Worm (Caenorhabditis elegans) whole organism, young adult: ENCODE measurements around the gene T19D12.9.

Experiments used
- B0019.2 ChIP-seq: fragments of 200-800 bp; sonication (Bioruptor generic); conservative IDR thresholded peaks from 2 replicates; pipeline ENCODE4 v1.3.6; 2022; ENCODE audit warnings: missing genetic modification reagents, missing genetic modification characterization, missing compliant biosample characterization
- C06A6.2 ChIP-seq: fragments of 200-800 bp; sonication (Bioruptor generic); conservative IDR thresholded peaks from 2 replicates; pipeline ENCODE4 v1.3.6; 2022; ENCODE audit warnings: missing genetic modification characterization, missing compliant biosample characterization
- C17E4.6 ChIP-seq: fragments of 200-800 bp; sonication (Bioruptor generic); IDR thresholded peaks from 2 replicates; pipeline ENCODE4 v1.3.6; 2022; ENCODE audit warnings: missing genetic modification reagents, missing genetic modification characterization, missing compliant biosample characterization
- F37B4.10 ChIP-seq: fragments of 200-800 bp; sonication (Bioruptor generic); IDR thresholded peaks from 2 replicates; pipeline ENCODE4 v1.3.6; 2022; ENCODE audit warnings: missing genetic modification characterization, missing compliant biosample characterization
- F55B11.4 ChIP-seq: sonication (generic microtip); optimal IDR thresholded peaks from 2 replicates; lab custom pipeline; 2016; ENCODE audit warnings: missing compliant biosample characterization, missing genetic modification characterization, borderline replicate concordance; ENCODE audit not compliant: insufficient read depth
- F57A8.1 ChIP-seq: fragments of 200-800 bp; sonication (Bioruptor generic); optimal IDR thresholded peaks from 2 replicates; lab custom pipeline; 2018; ENCODE audit warnings: mild to moderate bottlenecking, missing genetic modification characterization, moderate library complexity, missing compliant biosample characterization
- K12H6.12 ChIP-seq: fragments of 200-800 bp; sonication (Bioruptor generic); optimal IDR thresholded peaks from 2 replicates; lab custom pipeline; 2018; ENCODE audit warnings: mild to moderate bottlenecking, missing genetic modification characterization, missing compliant biosample characterization
- T07F8.4 ChIP-seq: sonication (generic microtip); optimal IDR thresholded peaks from 2 replicates; lab custom pipeline; 2016; ENCODE audit warnings: mild to moderate bottlenecking, missing genetic modification characterization, moderate library complexity, missing compliant biosample characterization
- Y53G8AR.9 ChIP-seq: fragments of 200-800 bp; sonication (Bioruptor generic); conservative IDR thresholded peaks from 2 replicates; pipeline ENCODE4 v1.3.6; 2022; ENCODE audit warnings: missing genetic modification reagents, missing genetic modification characterization, missing compliant biosample characterization
- Y79H2A.3 ChIP-seq: fragments of 200-800 bp; sonication (Bioruptor generic); conservative IDR thresholded peaks from 2 replicates; pipeline ENCODE4 v1.3.6; 2022; ENCODE audit warnings: missing genetic modification reagents, missing genetic modification characterization, missing compliant biosample characterization
- aptf-2 ChIP-seq: fragments of 200-800 bp; sonication (Bioruptor generic); conservative IDR thresholded peaks from 2 replicates; pipeline ENCODE4 v1.3.6; 2022; ENCODE audit warnings: missing genetic modification reagents, missing genetic modification characterization, missing compliant biosample characterization
- atf-7 ChIP-seq: sonication (generic microtip); optimal IDR thresholded peaks from 2 replicates; lab custom pipeline; 2017; ENCODE audit warnings: mild to moderate bottlenecking, missing genetic modification characterization, missing compliant biosample characterization
- cebp-1 ChIP-seq, 2 experiments: fragments of 200-800 bp in 1 of 2; sonication (Bioruptor generic) in 1 of 2; sonication (generic microtip) in 1 of 2; IDR thresholded peaks in 1 of 2; optimal IDR thresholded peaks in 1 of 2; 2 replicates each; pipeline versions ENCODE4 v1.3.6 to Lab custom; 2017 to 2022; ENCODE audit warnings: missing compliant biosample characterization in 2 of 2, missing genetic modification characterization in 2 of 2, mild to moderate bottlenecking in 1 of 2, missing genetic modification reagents in 1 of 2, moderate library complexity in 1 of 2
- cebp-2 ChIP-seq: fragments of 200-800 bp; sonication (Bioruptor generic); IDR thresholded peaks from 2 replicates; pipeline ENCODE4 v1.3.6; 2022; ENCODE audit warnings: missing genetic modification characterization, missing compliant biosample characterization
- ceh-100 ChIP-seq: fragments of 200-800 bp; sonication (Bioruptor generic); IDR thresholded peaks from 2 replicates; pipeline ENCODE4 v1.3.6; 2022; ENCODE audit warnings: missing genetic modification reagents, missing genetic modification characterization, missing compliant biosample characterization
- ceh-27 ChIP-seq: fragments of 200-800 bp; sonication (Bioruptor generic); optimal IDR thresholded peaks from 2 replicates; lab custom pipeline; 2018; ENCODE audit warnings: mild to moderate bottlenecking, missing genetic modification characterization, moderate library complexity, missing compliant biosample characterization
- ceh-58 ChIP-seq: fragments of 200-800 bp; sonication (Bioruptor generic); IDR thresholded peaks from 2 replicates; pipeline ENCODE4 v1.3.6; 2022; ENCODE audit warnings: missing genetic modification characterization, missing compliant biosample characterization
- ceh-79 ChIP-seq: sonication (generic microtip); optimal IDR thresholded peaks from 2 replicates; lab custom pipeline; 2017; ENCODE audit warnings: mild to moderate bottlenecking, missing genetic modification characterization, missing compliant biosample characterization
- dox-1 ChIP-seq: fragments of 200-800 bp; sonication (Bioruptor generic); IDR thresholded peaks from 2 replicates; pipeline ENCODE4 v1.3.6; 2022; ENCODE audit warnings: missing genetic modification reagents, missing genetic modification characterization, missing compliant biosample characterization
- ekl-4 ChIP-seq: fragments of 200-800 bp; sonication (Bioruptor generic); IDR thresholded peaks from 2 replicates; pipeline ENCODE4 v1.3.6; 2022; ENCODE audit warnings: missing genetic modification reagents, missing genetic modification characterization, missing compliant biosample characterization
- ets-4 ChIP-seq: fragments of 200-800 bp; sonication (Bioruptor generic); optimal IDR thresholded peaks from 2 replicates; lab custom pipeline; 2018; ENCODE audit warnings: mild to moderate bottlenecking, missing genetic modification characterization, missing compliant biosample characterization
- hlh-12 ChIP-seq: sonication (generic microtip); optimal IDR thresholded peaks from 2 replicates; lab custom pipeline; 2016; ENCODE audit warnings: missing genetic modification characterization, missing compliant biosample characterization
- hmg-20 ChIP-seq: fragments of 200-800 bp; sonication (Bioruptor generic); IDR thresholded peaks from 2 replicates; pipeline ENCODE4 v1.3.6; 2022; ENCODE audit warnings: missing genetic modification reagents, missing genetic modification characterization, missing compliant biosample characterization
- lag-1 ChIP-seq: fragments of 200-800 bp; sonication (Bioruptor generic); IDR thresholded peaks from 2 replicates; pipeline ENCODE4 v1.3.6; 2022; ENCODE audit warnings: missing genetic modification reagents, missing genetic modification characterization, missing compliant biosample characterization
- lin-54 ChIP-seq: fragments of 200-800 bp; sonication (Bioruptor generic); optimal IDR thresholded peaks from 2 replicates; lab custom pipeline; 2018; ENCODE audit warnings: mild to moderate bottlenecking, missing genetic modification characterization, missing compliant biosample characterization
- lsy-27 ChIP-seq: sonication (generic microtip); optimal IDR thresholded peaks from 2 replicates; lab custom pipeline; 2017; ENCODE audit warnings: missing genetic modification characterization, mild to moderate bottlenecking, missing compliant biosample characterization, antibody characterized with exemption, missing genotype, borderline replicate concordance; ENCODE audit not compliant: insufficient read depth
- mcd-1 ChIP-seq: fragments of 200-800 bp; sonication (Bioruptor generic); IDR thresholded peaks from 2 replicates; pipeline ENCODE4 v1.3.6; 2022; ENCODE audit warnings: missing genetic modification reagents, missing genetic modification characterization, missing compliant biosample characterization
- nhr-179 ChIP-seq: sonication (generic microtip); optimal IDR thresholded peaks from 2 replicates; lab custom pipeline; 2016; ENCODE audit warnings: mild to moderate bottlenecking, missing genetic modification characterization, missing compliant biosample characterization
- nhr-80 ChIP-seq: sonication (generic microtip); optimal IDR thresholded peaks from 2 replicates; lab custom pipeline; 2016; ENCODE audit warnings: missing genetic modification characterization, missing compliant biosample characterization
- nhr-90 ChIP-seq: sonication (generic microtip); optimal IDR thresholded peaks from 2 replicates; lab custom pipeline; 2016; ENCODE audit warnings: missing genotype, mild to moderate bottlenecking, missing genetic modification characterization, missing compliant biosample characterization
- rcor-1 ChIP-seq: fragments of 200-800 bp; sonication (Bioruptor generic); IDR thresholded peaks from 2 replicates; pipeline ENCODE4 v1.3.6; 2022; ENCODE audit warnings: missing genetic modification reagents, missing genetic modification characterization, missing compliant biosample characterization
- repo-1 ChIP-seq: sonication (generic microtip); optimal IDR thresholded peaks from 2 replicates; lab custom pipeline; 2017; ENCODE audit warnings: mild to moderate bottlenecking, missing genetic modification characterization, missing compliant biosample characterization
- rpc-1 ChIP-seq, 2 experiments: fragments of 150-350 bp in 1 of 2; sonication (generic microtip) in 1 of 2; optimal IDR thresholded peaks; 2 replicates each; lab custom pipeline; 2014 to 2018; ENCODE audit warnings: missing biosample characterization in 1 of 2, missing genetic modification characterization in 1 of 2, missing genetic modification reagents in 1 of 2, missing genotype in 1 of 2
- snpc-3.4 ChIP-seq: sonication (generic microtip); optimal IDR thresholded peaks from 2 replicates; lab custom pipeline; 2017; ENCODE audit warnings: missing genetic modification characterization, mild to moderate bottlenecking, missing compliant biosample characterization, antibody characterized with exemption, moderate library complexity, missing genotype, missing genetic modification reagents
- snpc-4 ChIP-seq, 5 experiments: fragments of 150-350 bp in 1 of 5; sonication (generic microtip) in 4 of 5; optimal IDR thresholded peaks; 2 replicates each; lab custom pipeline; 2014 to 2018; ENCODE audit warnings: missing genetic modification characterization in 5 of 5, missing biosample characterization in 3 of 5, antibody characterized with exemption in 2 of 5, mild to moderate bottlenecking in 2 of 5, missing compliant biosample characterization in 2 of 5, missing genotype in 2 of 5, moderate library complexity in 2 of 5, missing genetic modification reagents in 1 of 5
- tbp1 ChIP-seq: fragments of 200-800 bp; sonication (Bioruptor generic); optimal IDR thresholded peaks from 2 replicates; lab custom pipeline; 2018; ENCODE audit warnings: mild to moderate bottlenecking, missing genetic modification characterization, missing compliant biosample characterization
- unc-62 ChIP-seq: fragments of 150-350 bp; optimal IDR thresholded peaks from 2 replicates; lab custom pipeline; 2014; ENCODE audit warnings: missing biosample characterization, missing genetic modification reagents, missing genetic modification characterization
- zfh-2 ChIP-seq: fragments of 200-800 bp; sonication (Bioruptor generic); conservative IDR thresholded peaks from 2 replicates; pipeline ENCODE4 v1.3.6; 2022; ENCODE audit warnings: missing genetic modification reagents, missing genetic modification characterization, missing compliant biosample characterization
- ztf-22 ChIP-seq: fragments of 200-800 bp; sonication (Bioruptor generic); optimal IDR thresholded peaks from 2 replicates; lab custom pipeline; 2018; ENCODE audit warnings: mild to moderate bottlenecking, missing genetic modification characterization, moderate library complexity, missing compliant biosample characterization
- ztf-28 ChIP-seq: fragments of 200-800 bp; sonication (Bioruptor generic); IDR thresholded peaks from 2 replicates; pipeline ENCODE4 v1.3.6; 2022; ENCODE audit warnings: missing genetic modification reagents, missing genetic modification characterization, missing compliant biosample characterization

Gene T19D12.9

ce11 chrII:6654284-6654683, at the start of gene T19D12.9:
Gene T19D12.9 (minus strand): TSS chrII:6654384.
- TF ChIP-seq unc-62 (GFP tag; lab: Kevin White, UChicago) (no peak), hlh-12 (tag; lab: Kevin White, UChicago) (no peak), rpc-1 (optimal IDR thresholded peaks at IDR 0.05; lab: Kevin White, UChicago) (no peak), rpc-1 (tag; optimal IDR thresholded peaks at IDR 0.05; lab: Kevin White, UChicago) (no peak), mcd-1 (no peak), cebp-1 (GFP tag; IDR thresholded peaks at IDR 0.05; lab: Robert Waterston, UW) (no peak), cebp-1 (tag; optimal IDR thresholded peaks at IDR 0.05; lab: Kevin White, UChicago) (no peak)

- TF ChIP-seq atf-7 (tag; lab: Kevin White, UChicago) (peak; percentile 30), F55B11.4 (no peak), ztf-22 (GFP tag; lab: Kevin White, UChicago) (peak; percentile 30), cebp-1 (GFP tag; IDR thresholded peaks at IDR 0.05; lab: Robert Waterston, UW) (no peak), cebp-1 (tag; optimal IDR thresholded peaks at IDR 0.05; lab: Kevin White, UChicago) (no peak), nhr-80 (peak; percentile 86), lag-1 (GFP tag; lab: Robert Waterston, UW) (no peak), cebp-2 (no peak), ets-4 (GFP tag; lab: Kevin White, UChicago) (peak; percentile 19)
Measured at ce11 chrII:6701497-6701896, 47.3 kb upstream of the T19D12.9 start, which contains the start of gene C18H9.6. Gene C18H9.6 (minus strand): TSS chrII:6701625.

DNA sequence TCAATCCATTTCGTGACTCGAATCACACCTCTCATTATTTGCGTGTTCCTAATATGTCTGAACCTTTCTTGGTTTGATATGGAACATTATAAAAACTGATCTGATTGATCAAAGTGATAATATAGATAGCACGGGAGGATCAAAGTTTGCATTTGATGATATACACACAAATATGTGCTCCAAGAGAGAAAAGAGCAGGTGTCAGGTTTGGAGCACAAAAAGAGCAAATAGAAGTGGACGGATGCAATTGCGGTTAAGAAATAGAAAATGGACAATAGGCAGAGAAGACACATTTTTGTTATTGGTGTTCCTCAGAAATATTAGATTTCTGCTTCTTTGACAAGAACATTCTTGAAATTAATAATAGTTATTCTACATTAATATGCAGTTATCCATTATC, 44.6 kb upstream of the T19D12.9 start, which contains the start of gene C18H9.1:
C18H9.1 (plus strand) TSS at position 301 of the 400 bp plus-strand sequence.
- TF ChIP-seq C17E4.6 (GFP tag; lab: Robert Waterston, UW) (no peak), ceh-27 (GFP tag; lab: Kevin White, UChicago) (no peak), unc-62 (GFP tag; lab: Kevin White, UChicago) (no peak), mcd-1 (no peak), ceh-79 (tag; lab: Kevin White, UChicago) (no peak), Y79H2A.3 (GFP tag; lab: Robert Waterston, UW) (no peak), dox-1 (GFP tag; lab: Robert Waterston, UW) (no peak), rcor-1 (no peak), aptf-2 (no peak), F55B11.4 (no peak), snpc-4 (GFP tag; optimal IDR thresholded peaks at IDR 0.05; lab: Kevin White, UChicago) (no peak), snpc-4 (tag; optimal IDR thresholded peaks at IDR 0.05; lab: Kevin White, UChicago) (no peak), nhr-179 (tag; lab: Kevin White, UChicago) (no peak), lsy-27 (tag; lab: Kevin White, UChicago) (no peak), ekl-4 (no peak), ceh-58 (GFP tag; lab: Robert Waterston, UW) (no peak), ztf-28 (no peak)
- TF ChIP-seq, all 124 proteins: peak for 0

DNA sequence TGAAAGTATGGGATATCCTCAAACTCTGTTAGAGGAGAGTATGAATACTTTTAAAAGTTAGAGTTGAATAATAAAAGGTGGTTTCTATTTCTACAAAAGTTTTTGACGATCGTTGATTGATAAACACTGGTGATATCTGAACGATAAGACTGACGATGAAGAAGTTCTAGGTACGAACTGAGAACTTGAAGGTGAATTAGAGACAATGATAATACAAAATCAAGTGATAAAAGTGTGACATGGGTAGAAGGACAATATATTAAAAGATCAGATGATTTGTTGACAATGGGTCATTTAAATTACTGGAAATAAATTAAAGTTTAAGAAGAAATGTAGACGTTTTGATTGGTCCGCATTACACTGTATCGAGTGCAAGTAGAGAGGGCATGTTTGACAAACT, 41.2 kb upstream of the T19D12.9 start, which contains the start of gene C18H9.5:
C18H9.5 (minus strand) TSS at position 179 of the 400 bp plus-strand sequence.
- TF ChIP-seq F37B4.10 (GFP tag; lab: Robert Waterston, UW) (no peak), Y53G8AR.9 (GFP tag; lab: Robert Waterston, UW) (no peak), C06A6.2 (GFP tag; lab: Robert Waterston, UW) (no peak), hmg-20 (GFP tag; lab: Robert Waterston, UW) (no peak), lin-54 (GFP tag; lab: Kevin White, UChicago) (no peak), snpc-3.4 (tag; lab: Kevin White, UChicago) (no peak), B0019.2 (GFP tag; lab: Robert Waterston, UW) (no peak), zfh-2 (GFP tag; lab: Robert Waterston, UW) (no peak), repo-1 (tag; lab: Kevin White, UChicago) (no peak), nhr-90 (tag; lab: Kevin White, UChicago) (no peak), T07F8.4 (no peak), ceh-100 (GFP tag; lab: Robert Waterston, UW) (no peak), tbp1 (no peak), F57A8.1 (GFP tag; lab: Kevin White, UChicago) (no peak), rpc-1 (optimal IDR thresholded peaks at IDR 0.05; lab: Kevin White, UChicago) (no peak), rpc-1 (tag; optimal IDR thresholded peaks at IDR 0.05; lab: Kevin White, UChicago) (no peak), K12H6.12 (tag; lab: Kevin White, UChicago) (no peak)
